Worm (Caenorhabditis elegans): ENCODE data around the gene cyp-25A4.
"Not testable (repeated sequence)": the region's sequence is repeated elsewhere in the genome, so short reads cannot be mapped to it uniquely, and the experiment has no call there.

DNA sequence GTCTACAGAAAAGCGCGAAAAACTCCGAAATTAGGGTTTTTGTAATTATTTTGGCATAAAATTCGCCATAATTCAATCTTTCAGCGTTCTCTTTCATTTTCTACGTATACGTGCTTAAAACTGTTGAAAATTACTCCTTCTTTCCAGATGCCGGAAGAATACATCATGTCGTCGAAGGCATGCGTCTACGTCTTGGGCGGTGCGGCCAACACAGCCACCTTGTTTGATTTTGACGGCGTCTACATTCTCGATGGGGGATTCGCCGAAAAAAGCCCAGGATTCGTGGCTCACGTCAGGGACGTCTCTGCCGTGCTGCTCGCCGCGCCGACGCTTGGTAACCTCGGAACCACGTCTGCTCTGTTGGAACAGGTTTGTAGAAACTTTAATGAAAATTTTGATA lies 7.1 kb downstream of the cyp-25A4 start, which contains the start of gene maph-1.3:
- not testable (repeated sequence) for TF ChIP-seq hif-1 (tag; optimal IDR thresholded peaks at IDR 0.05); aha-1 (tag); unc-39 (tag; optimal IDR thresholded peaks at IDR 0.05); daf-12 (tag; optimal IDR thresholded peaks at IDR 0.05); hlh-11 (tag; optimal IDR thresholded peaks at IDR 0.05); tra-1 (GFP tag; IDR thresholded peaks at IDR 0.05); R02D3.7 (tag; optimal IDR thresholded peaks at IDR 0.05); nhr-237 (tag; optimal IDR thresholded peaks at IDR 0.05); lin-1 (GFP tag; IDR thresholded peaks at IDR 0.05); madf-5 (GFP tag; IDR thresholded peaks at IDR 0.05); sdz-12 (GFP tag; optimal IDR thresholded peaks at IDR 0.05); unc-62 (GFP tag; optimal IDR thresholded peaks at IDR 0.05 in 1 of 2); unc-62 (tag; optimal IDR thresholded peaks at IDR 0.05)
